Worm (Caenorhabditis elegans) whole organism, L2 larva: ENCODE data around the gene F57B9.3.
A peak's percentile ranks its signal among the peaks of the same experiment; 100 is the strongest.

Experiments used
- C34F6.9 ChIP-seq: fragments of 150-350 bp; optimal IDR thresholded peaks from 2 replicates; lab custom pipeline; 2014; ENCODE audit warnings: missing biosample characterization, missing genetic modification characterization
- R02D3.7 ChIP-seq: fragments of 150-350 bp; optimal IDR thresholded peaks from 2 replicates; lab custom pipeline; 2014; ENCODE audit warnings: missing biosample characterization, missing genetic modification characterization
- Y55F3AM.14 ChIP-seq: fragments of 200-800 bp; sonication (Bioruptor generic); optimal IDR thresholded peaks from 2 replicates; lab custom pipeline; 2018; ENCODE audit warnings: mild to moderate bottlenecking, missing genetic modification characterization, missing compliant biosample characterization
- ZK546.5 ChIP-seq: sonication (generic microtip); optimal IDR thresholded peaks from 2 replicates; lab custom pipeline; 2017; ENCODE audit warnings: missing biosample characterization, missing genetic modification characterization
- alr-1 ChIP-seq: fragments of 150-350 bp; optimal IDR thresholded peaks from 2 replicates; lab custom pipeline; 2014; ENCODE audit warnings: missing biosample characterization, missing genetic modification characterization
- aly-2 ChIP-seq: fragments of 150-350 bp; optimal IDR thresholded peaks from 2 replicates; lab custom pipeline; 2014; ENCODE audit warnings: missing biosample characterization, missing genetic modification characterization
- ama-1 ChIP-seq: fragments of 150-350 bp; optimal IDR thresholded peaks from 2 replicates; lab custom pipeline; 2018; ENCODE audit warnings: inconsistent platforms
- ceh-16 ChIP-seq: fragments of 150-350 bp; optimal IDR thresholded peaks from 2 replicates; lab custom pipeline; 2014; ENCODE audit warnings: missing biosample characterization, missing genetic modification characterization
- crh-2 ChIP-seq: sonication (generic microtip); optimal IDR thresholded peaks from 2 replicates; lab custom pipeline; 2017; ENCODE audit warnings: missing biosample characterization, missing genetic modification characterization
- dmd-4 ChIP-seq: sonication (generic microtip); optimal IDR thresholded peaks from 2 replicates; lab custom pipeline; 2017; ENCODE audit warnings: missing biosample characterization, missing genetic modification characterization
- elt-1 ChIP-seq: fragments of 150-350 bp; optimal IDR thresholded peaks from 2 replicates; lab custom pipeline; 2014; ENCODE audit warnings: missing biosample characterization, missing genetic modification characterization
- elt-3 ChIP-seq: sonication (generic microtip); optimal IDR thresholded peaks from 2 replicates; lab custom pipeline; 2017; ENCODE audit warnings: missing biosample characterization, missing genetic modification characterization
- fos-1 ChIP-seq: fragments of 150-350 bp; optimal IDR thresholded peaks from 2 replicates; lab custom pipeline; 2014; ENCODE audit warnings: missing biosample characterization, missing genetic modification characterization
- lin-11 ChIP-seq: fragments of 150-350 bp; sonication (generic microtip); optimal IDR thresholded peaks from 2 replicates; lab custom pipeline; 2014; ENCODE audit warnings: missing biosample characterization, missing genetic modification characterization, inconsistent platforms, mixed read lengths
- lin-39 ChIP-seq: fragments of 150-350 bp; optimal IDR thresholded peaks from 2 replicates; lab custom pipeline; 2014; ENCODE audit warnings: missing biosample characterization, missing genetic modification reagents, missing genetic modification characterization
- lsy-2 ChIP-seq, 2 experiments: fragments of 150-350 bp in 1 of 2; sonication (generic microtip) in 1 of 2; optimal IDR thresholded peaks; 2 replicates each; lab custom pipeline; 2014 to 2017; ENCODE audit warnings: missing biosample characterization in 2 of 2, missing genetic modification characterization in 2 of 2
- mab-5 ChIP-seq: fragments of 150-350 bp; optimal IDR thresholded peaks from 2 replicates; lab custom pipeline; 2014; ENCODE audit warnings: missing biosample characterization, missing genetic modification characterization
- nhr-11 ChIP-seq: fragments of 150-350 bp; optimal IDR thresholded peaks from 2 replicates; lab custom pipeline; 2014; ENCODE audit warnings: missing biosample characterization, missing genetic modification characterization
- nhr-12 ChIP-seq: fragments of 150-350 bp; optimal IDR thresholded peaks from 2 replicates; lab custom pipeline; 2014; ENCODE audit warnings: missing biosample characterization, missing genetic modification characterization
- nhr-129 ChIP-seq: fragments of 150-350 bp; optimal IDR thresholded peaks from 2 replicates; lab custom pipeline; 2014; ENCODE audit warnings: missing biosample characterization, missing genetic modification characterization
- nhr-21 ChIP-seq: fragments of 150-350 bp; optimal IDR thresholded peaks from 2 replicates; lab custom pipeline; 2014; ENCODE audit warnings: missing biosample characterization, missing genetic modification characterization
- nhr-23 ChIP-seq: fragments of 150-350 bp; optimal IDR thresholded peaks from 2 replicates; lab custom pipeline; 2014; ENCODE audit warnings: missing biosample characterization, missing genetic modification reagents, missing genetic modification characterization
- nhr-77 ChIP-seq: fragments of 150-350 bp; optimal IDR thresholded peaks from 2 replicates; lab custom pipeline; 2014; ENCODE audit warnings: missing biosample characterization, missing genetic modification characterization
- peb-1 ChIP-seq: fragments of 150-350 bp; optimal IDR thresholded peaks from 2 replicates; lab custom pipeline; 2014; ENCODE audit warnings: missing biosample characterization, missing genetic modification characterization
- sem-4 ChIP-seq: fragments of 150-350 bp; optimal IDR thresholded peaks from 2 replicates; lab custom pipeline; 2014; ENCODE audit warnings: missing biosample characterization, missing genetic modification reagents, missing genetic modification characterization
- skn-1 ChIP-seq: sonication (generic microtip); optimal IDR thresholded peaks from 2 replicates; lab custom pipeline; 2017; ENCODE audit warnings: missing biosample characterization, missing genetic modification characterization
- sma-3 ChIP-seq: sonication (generic microtip); optimal IDR thresholded peaks from 2 replicates; lab custom pipeline; 2016; ENCODE audit warnings: missing genetic modification reagents, missing genetic modification characterization, missing compliant biosample characterization
- unc-55 ChIP-seq: fragments of 150-350 bp; sonication (generic microtip); optimal IDR thresholded peaks from 3 replicates; lab custom pipeline; 2014; ENCODE audit warnings: missing biosample characterization, missing genetic modification reagents, missing genetic modification characterization
- unc-62 ChIP-seq: fragments of 150-350 bp; optimal IDR thresholded peaks from 2 replicates; lab custom pipeline; 2014; ENCODE audit warnings: missing biosample characterization, missing genetic modification reagents, missing genetic modification characterization
- zag-1 ChIP-seq: fragments of 150-350 bp; optimal IDR thresholded peaks from 2 replicates; lab custom pipeline; 2014; ENCODE audit warnings: missing biosample characterization, missing genetic modification characterization
- ztf-1 ChIP-seq: fragments of 200-800 bp; sonication (Bioruptor generic); conservative IDR thresholded peaks from 2 replicates; pipeline ENCODE4 v1.3.6; 2022; ENCODE audit warnings: missing genetic modification characterization, missing compliant biosample characterization
- ztf-11 ChIP-seq: sonication (generic microtip); optimal IDR thresholded peaks from 2 replicates; lab custom pipeline; 2017; ENCODE audit warnings: missing biosample characterization, missing genetic modification characterization
- ztf-4 ChIP-seq: fragments of 150-350 bp; optimal IDR thresholded peaks from 2 replicates; lab custom pipeline; 2014; ENCODE audit warnings: missing biosample characterization, missing genetic modification characterization

F57B9.3 gene

ce11 chrIII:6929558-6930167 lies 10.0 kb upstream of the F57B9.3 start, which contains the start of gene inf-1 (continued):
- no peak for TF ChIP-seq nhr-23 (tag; lab: Kevin White, UChicago)
- no peak for TF ChIP-seq nhr-11
- no peak for TF ChIP-seq lin-11 (tag; lab: Kevin White, UChicago)
- no peak for TF ChIP-seq skn-1 (tag; lab: Kevin White, UChicago)
- no peak for TF ChIP-seq mab-5
- peak; percentile 0 for TF ChIP-seq nhr-21
- TF ChIP-seq ztf-1: no peak
- TF ChIP-seq, all 48 proteins: peak for 9

- TF ChIP-seq aly-2 (tag; lab: Kevin White, UChicago): no peak
- no peak for TF ChIP-seq elt-3 (tag; lab: Kevin White, UChicago)
- TF ChIP-seq nhr-12 (tag; lab: Kevin White, UChicago): no peak
- no peak for TF ChIP-seq nhr-11
- no peak for TF ChIP-seq lin-11 (tag; lab: Kevin White, UChicago)
- TF ChIP-seq lin-39 (tag; lab: Kevin White, UChicago): no peak
- TF ChIP-seq dmd-4: no peak
- no peak for TF ChIP-seq peb-1 (tag; lab: Kevin White, UChicago)
- no peak for TF ChIP-seq ztf-1
- no peak for TF ChIP-seq ztf-4 (tag; lab: Kevin White, UChicago)
- no peak for TF ChIP-seq sma-3
- no peak for TF ChIP-seq elt-1 (tag; lab: Kevin White, UChicago)
Measured at ce11 chrIII:6931896-6932295, 7.7 kb upstream of the F57B9.3 start, which contains the start of gene byn-1. Gene byn-1, plus strand, starts transcription at chrIII:6932001.

- TF ChIP-seq unc-55 (GFP tag; lab: Kevin White, UChicago) (no peak), C34F6.9 (tag; lab: Kevin White, UChicago) (peak; percentile 2), zag-1 (tag; lab: Kevin White, UChicago) (no peak)
Measured at ce11 chrIII:6935269-6936017, 4.2 kb upstream of the F57B9.3 start, which contains the start of the genes F57B9.8 and coq-2. Gene F57B9.8, minus strand, starts transcription at chrIII:6935319. Gene coq-2, plus strand, starts transcription at chrIII:6935967.

ce11 chrIII:6945319-6945718 lies 5.7 kb downstream of the F57B9.3 start:
- TF ChIP-seq unc-62 (no peak), C34F6.9 (tag; lab: Kevin White, UChicago) (no peak), ama-1 (lab: Kevin White, UChicago) (no peak), lin-11 (tag; lab: Kevin White, UChicago) (no peak), ztf-11 (no peak), skn-1 (tag; lab: Kevin White, UChicago) (no peak), alr-1 (tag; lab: Kevin White, UChicago) (no peak), nhr-77 (tag; lab: Kevin White, UChicago) (no peak), R02D3.7 (tag; lab: Kevin White, UChicago) (no peak), fos-1 (tag; lab: Kevin White, UChicago) (no peak), ztf-4 (tag; lab: Kevin White, UChicago) (no peak), nhr-129 (tag; lab: Kevin White, UChicago) (no peak), crh-2 (tag; lab: Kevin White, UChicago) (no peak)

- TF ChIP-seq ceh-16 (tag; lab: Kevin White, UChicago): no peak
- TF ChIP-seq nhr-21: peak; percentile 30
- TF ChIP-seq sem-4 (tag; lab: Kevin White, UChicago): peak; percentile 7
Measured at ce11 chrIII:6945747-6946146, 6.1 kb downstream of the F57B9.3 start, which contains the start of gene abu-13. Gene abu-13, minus strand, starts transcription at chrIII:6945898.

- TF ChIP-seq mab-5 (no peak), ztf-1 (no peak), nhr-129 (tag; lab: Kevin White, UChicago) (no peak), unc-55 (GFP tag; lab: Kevin White, UChicago) (peak; percentile 20), lsy-2 (tag; optimal IDR thresholded peaks at IDR 0.05; lab: Kevin White, UChicago) (peak in 1 of 2 experiments; percentile 37), nhr-11 (no peak), sem-4 (tag; lab: Kevin White, UChicago) (no peak), ZK546.5 (no peak), C34F6.9 (tag; lab: Kevin White, UChicago) (peak; percentile 26), Y55F3AM.14 (GFP tag; lab: Kevin White, UChicago) (no peak), ama-1 (lab: Kevin White, UChicago) (no peak), nhr-12 (tag; lab: Kevin White, UChicago) (no peak)
Measured at ce11 chrIII:6946382-6946781, 6.8 kb downstream of the F57B9.3 start, which contains the start of gene let-711. Gene let-711, plus strand, starts transcription at chrIII:6946718.
